Worm (Caenorhabditis elegans): ENCODE results near the gene fbxb-22.

DNA sequence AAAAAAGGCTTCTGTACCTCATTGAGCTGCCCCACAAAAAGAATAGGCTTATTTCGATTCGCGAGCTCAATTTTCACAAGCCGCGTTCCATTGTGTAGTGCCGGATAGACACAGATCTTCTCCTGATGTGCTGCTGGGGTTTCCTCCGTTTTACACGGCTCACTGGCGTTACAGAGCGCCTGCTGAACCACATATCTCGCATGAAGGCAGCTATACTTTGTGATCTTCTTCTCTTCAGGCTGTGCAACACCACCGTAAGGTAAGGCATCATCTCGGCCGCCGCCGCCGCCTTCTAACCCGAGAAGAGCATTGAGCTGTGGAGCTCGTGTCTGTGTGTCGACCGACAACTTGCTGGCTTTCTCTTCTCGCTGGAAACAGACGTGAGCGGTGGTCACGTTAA, 30.0 kb downstream of the fbxb-22 start:
- no peak for TF ChIP-seq flt-1 (GFP tag; IDR thresholded peaks at IDR 0.05)
- TF ChIP-seq ztf-29 (GFP tag; IDR thresholded peaks at IDR 0.05): no peak
- TF ChIP-seq ref-1 (GFP tag; conservative IDR thresholded peaks at IDR 0.05): no peak
- TF ChIP-seq T22C8.4 (GFP tag; IDR thresholded peaks at IDR 0.05): no peak

Data from whole organism, midembryonic.